Worm (Caenorhabditis elegans) whole organism, L1 larva: Measurements from ENCODE around the gene nhr-281.
A peak's percentile ranks its signal among the peaks of the same experiment; 100 is the strongest.

Experiments
- aly-2 ChIP-seq: fragments of 150-350 bp; optimal IDR thresholded peaks from 2 replicates; lab custom pipeline; 2014; ENCODE audit warnings: missing biosample characterization, missing genetic modification characterization
- ama-1 ChIP-seq: fragments of 150-350 bp; optimal IDR thresholded peaks from 2 replicates; lab custom pipeline; 2014
- ceh-8 ChIP-seq: fragments of 200-800 bp; sonication (Bioruptor generic); optimal IDR thresholded peaks from 2 replicates; lab custom pipeline; 2018; ENCODE audit warnings: mild to moderate bottlenecking, missing genetic modification characterization, moderate library complexity, missing compliant biosample characterization
- ceh-82 ChIP-seq, 3 experiments: fragments of 150-350 bp in 1 of 3; sonication (generic microtip) in 2 of 3; optimal IDR thresholded peaks; 2 replicates each; lab custom pipeline; 2014 to 2017; ENCODE audit warnings: missing biosample characterization in 3 of 3, missing genetic modification characterization in 3 of 3
- elt-2 ChIP-seq: sonication (generic microtip); optimal IDR thresholded peaks from 2 replicates; lab custom pipeline; 2016; ENCODE audit warnings: missing genetic modification characterization, mild to moderate bottlenecking, inconsistent platforms, missing compliant biosample characterization, missing genetic modification reagents
- fkh-8 ChIP-seq: sonication (generic microtip); optimal IDR thresholded peaks from 2 replicates; lab custom pipeline; 2016; ENCODE audit warnings: mild to moderate bottlenecking, missing genetic modification characterization, missing compliant biosample characterization
- fos-1 ChIP-seq: fragments of 150-350 bp; optimal IDR thresholded peaks from 2 replicates; lab custom pipeline; 2014; ENCODE audit warnings: missing biosample characterization, missing genetic modification characterization
- nhr-76 ChIP-seq: sonication (generic microtip); optimal IDR thresholded peaks from 2 replicates; lab custom pipeline; 2017; ENCODE audit warnings: missing biosample characterization, missing genetic modification characterization
- snpc-4 ChIP-seq: fragments of 150-350 bp; optimal IDR thresholded peaks from 2 replicates; lab custom pipeline; 2014; ENCODE audit warnings: missing biosample characterization, missing genetic modification characterization
- unc-62 ChIP-seq: fragments of 150-350 bp; optimal IDR thresholded peaks from 2 replicates; lab custom pipeline; 2014; ENCODE audit warnings: missing biosample characterization, missing genetic modification reagents, missing genetic modification characterization
- ztf-11 ChIP-seq, 2 experiments: sonication (generic microtip); optimal IDR thresholded peaks; 2 replicates each; lab custom pipeline; 2016 to 2017; ENCODE audit warnings: missing genetic modification characterization in 2 of 2, missing biosample characterization in 1 of 2, missing compliant biosample characterization in 1 of 2
- ztf-4 ChIP-seq: fragments of 150-350 bp; optimal IDR thresholded peaks from 2 replicates; lab custom pipeline; 2014; ENCODE audit warnings: missing biosample characterization, missing genetic modification characterization

- TF ChIP-seq ceh-82 (tag; optimal IDR thresholded peaks at IDR 0.05; lab: Kevin White, UChicago) (peak; percentile 62 to 83 (median 81)), ama-1 (lab: Kevin White, UChicago) (peak; percentile 78), unc-62 (GFP tag; lab: Kevin White, UChicago) (no peak), ztf-4 (tag; lab: Kevin White, UChicago) (peak; percentile 82), ztf-11 (tag; optimal IDR thresholded peaks at IDR 0.05; lab: Kevin White, UChicago) (peak in 1 of 2 experiments; percentile 29), aly-2 (tag; lab: Kevin White, UChicago) (peak; percentile 82), fkh-8 (peak; percentile 82), snpc-4 (peak; percentile 87), fos-1 (tag; lab: Kevin White, UChicago) (peak; percentile 87), nhr-76 (tag; lab: Kevin White, UChicago) (no peak), elt-2 (peak; percentile 76), ceh-8 (GFP tag; lab: Kevin White, UChicago) (peak; percentile 83)
Measured at ce11 chrX:14063830-14064229, 49.4 kb downstream of the nhr-281 start.
